Worm (Caenorhabditis elegans) whole organism, L4 larva: ENCODE results near the gene srbc-68.

Source experiments
- F37D6.2 ChIP-seq: sonication (generic microtip); optimal IDR thresholded peaks from 2 replicates; lab custom pipeline; 2016; ENCODE audit warnings: mild to moderate bottlenecking, missing genetic modification characterization, missing compliant biosample characterization
- F49E8.2 ChIP-seq: sonication (generic microtip); optimal IDR thresholded peaks from 2 replicates; lab custom pipeline; 2016; ENCODE audit warnings: missing compliant biosample characterization, mild to moderate bottlenecking, missing genetic modification characterization, borderline replicate concordance
- T20F7.1 ChIP-seq: fragments of 200-800 bp; sonication (Bioruptor generic); optimal IDR thresholded peaks from 2 replicates; lab custom pipeline; 2018; ENCODE audit warnings: mild to moderate bottlenecking, missing genetic modification characterization, missing compliant biosample characterization
- Y105C5A.15 ChIP-seq: fragments of 200-800 bp; sonication (Bioruptor generic); IDR thresholded peaks from 2 replicates; pipeline ENCODE4 v1.3.6; 2022; ENCODE audit warnings: missing genetic modification characterization, missing compliant biosample characterization
- Y75B8A.6 ChIP-seq: fragments of 200-800 bp; sonication (Bioruptor generic); IDR thresholded peaks from 2 replicates; pipeline ENCODE4 v1.3.6; 2022; ENCODE audit warnings: missing genetic modification reagents, missing genetic modification characterization, missing compliant biosample characterization
- aly-2 ChIP-seq: sonication (generic microtip); optimal IDR thresholded peaks from 2 replicates; lab custom pipeline; 2018; ENCODE audit warnings: missing biosample characterization, missing genetic modification characterization
- ceh-20 ChIP-seq: fragments of 200-800 bp; sonication (Bioruptor generic); IDR thresholded peaks from 2 replicates; pipeline ENCODE4 v1.3.6; 2022; ENCODE audit warnings: missing genetic modification reagents, missing genetic modification characterization, missing compliant biosample characterization
- ces-1 ChIP-seq: fragments of 150-350 bp; sonication (generic microtip); optimal IDR thresholded peaks from 4 replicates; lab custom pipeline; 2014; ENCODE audit warnings: missing biosample characterization, missing genetic modification reagents, missing genetic modification characterization
- cey-2 ChIP-seq: sonication (generic microtip); optimal IDR thresholded peaks from 3 replicates; lab custom pipeline; 2017; ENCODE audit warnings: missing genetic modification characterization, mild to moderate bottlenecking, missing compliant biosample characterization, antibody characterized with exemption, borderline replicate concordance; ENCODE audit not compliant: insufficient read depth
- ctbp-1 ChIP-seq: fragments of 200-800 bp; sonication (Bioruptor generic); IDR thresholded peaks from 2 replicates; pipeline ENCODE4 v1.3.6; 2022; ENCODE audit warnings: missing genetic modification reagents, missing genetic modification characterization, missing compliant biosample characterization
- daf-16 ChIP-seq, 3 experiments: sonication (generic microtip); optimal IDR thresholded peaks; 2 replicates each; lab custom pipeline; 2016 to 2017; ENCODE audit warnings: missing genetic modification characterization in 3 of 3, missing genetic modification reagents in 3 of 3, mild to moderate bottlenecking in 2 of 3, missing compliant biosample characterization in 2 of 3, missing biosample characterization in 1 of 3, moderate library complexity in 1 of 3
- daf-8 ChIP-seq: fragments of 200-800 bp; sonication (Bioruptor generic); IDR thresholded peaks from 2 replicates; pipeline ENCODE4 v1.3.6; 2022; ENCODE audit warnings: missing genetic modification characterization, missing compliant biosample characterization
- dmd-6 ChIP-seq: fragments of 200-800 bp; sonication (Bioruptor generic); IDR thresholded peaks from 2 replicates; pipeline ENCODE4 v1.3.6; 2022; ENCODE audit warnings: missing genetic modification reagents, missing genetic modification characterization, missing compliant biosample characterization
- dmd-8 ChIP-seq: fragments of 200-800 bp; sonication (Bioruptor generic); IDR thresholded peaks from 2 replicates; pipeline ENCODE4 v1.3.6; 2022; ENCODE audit warnings: missing genetic modification characterization, missing compliant biosample characterization
- dpl-1 ChIP-seq: fragments of 150-350 bp; optimal IDR thresholded peaks from 2 replicates; lab custom pipeline; 2014; ENCODE audit warnings: missing biosample characterization, missing genetic modification reagents, missing genetic modification characterization
- duxl-1 ChIP-seq: sonication (generic microtip); optimal IDR thresholded peaks from 2 replicates; lab custom pipeline; 2016; ENCODE audit warnings: mild to moderate bottlenecking, missing genetic modification characterization, moderate library complexity, missing compliant biosample characterization; ENCODE audit not compliant: poor library complexity
- egl-27 ChIP-seq: sonication (generic microtip); optimal IDR thresholded peaks from 3 replicates; lab custom pipeline; 2017; ENCODE audit warnings: missing biosample characterization, missing genetic modification reagents, missing genetic modification characterization
- fos-1 ChIP-seq: fragments of 150-350 bp; optimal IDR thresholded peaks from 2 replicates; lab custom pipeline; 2014; ENCODE audit warnings: missing biosample characterization, missing genetic modification characterization
- gei-8 ChIP-seq: fragments of 200-800 bp; sonication (Bioruptor generic); optimal IDR thresholded peaks from 2 replicates; lab custom pipeline; 2018; ENCODE audit warnings: mild to moderate bottlenecking, missing genetic modification characterization, missing compliant biosample characterization
- hif-1 ChIP-seq, 2 experiments: sonication (generic microtip); optimal IDR thresholded peaks; 2 replicates each; lab custom pipeline; 2016 to 2017; ENCODE audit warnings: missing compliant biosample characterization in 2 of 2, missing genetic modification characterization in 2 of 2, missing genetic modification reagents in 2 of 2, missing genotype in 2 of 2, mild to moderate bottlenecking in 1 of 2
- hlh-11 ChIP-seq: fragments of 200-800 bp; sonication (Bioruptor generic); optimal IDR thresholded peaks from 2 replicates; lab custom pipeline; 2018; ENCODE audit warnings: mild to moderate bottlenecking, missing genetic modification characterization, missing compliant biosample characterization
- hlh-30 ChIP-seq: sonication (generic microtip); optimal IDR thresholded peaks from 2 replicates; lab custom pipeline; 2017; ENCODE audit warnings: antibody characterized with exemption, mild to moderate bottlenecking, missing genetic modification characterization, missing compliant biosample characterization; ENCODE audit not compliant: insufficient read depth
- hmg-1.1 ChIP-seq: fragments of 200-800 bp; sonication (Bioruptor generic); IDR thresholded peaks from 2 replicates; pipeline ENCODE4 v1.3.6; 2022; ENCODE audit warnings: missing genetic modification reagents, missing genetic modification characterization, missing compliant biosample characterization
- lin-13 ChIP-seq: fragments of 150-350 bp; optimal IDR thresholded peaks from 2 replicates; lab custom pipeline; 2014; ENCODE audit warnings: missing biosample characterization, missing genetic modification reagents, missing genetic modification characterization
- lin-29 ChIP-seq: fragments of 200-800 bp; sonication (Bioruptor generic); IDR thresholded peaks from 2 replicates; pipeline ENCODE4 v1.3.6; 2022; ENCODE audit warnings: missing genetic modification reagents, missing genetic modification characterization, missing compliant biosample characterization
- lin-38 ChIP-seq: fragments of 200-800 bp; sonication (Bioruptor generic); IDR thresholded peaks from 2 replicates; pipeline ENCODE4 v1.3.6; 2022; ENCODE audit warnings: missing genetic modification reagents, missing genetic modification characterization, missing compliant biosample characterization
- madf-9 ChIP-seq: fragments of 200-800 bp; sonication (Bioruptor generic); conservative IDR thresholded peaks from 2 replicates; pipeline ENCODE4 v1.3.6; 2022; ENCODE audit warnings: missing genetic modification reagents, missing genetic modification characterization, missing compliant biosample characterization
- mdt-29 ChIP-seq: fragments of 200-800 bp; sonication (Bioruptor generic); IDR thresholded peaks from 2 replicates; pipeline ENCODE4 v1.3.6; 2022; ENCODE audit warnings: missing genetic modification reagents, missing genetic modification characterization, missing compliant biosample characterization
- mes-2 ChIP-seq: sonication (generic microtip); optimal IDR thresholded peaks from 2 replicates; lab custom pipeline; 2016; ENCODE audit warnings: missing genotype, mild to moderate bottlenecking, missing genetic modification characterization, missing compliant biosample characterization; ENCODE audit not compliant: poor library complexity, severe bottlenecking
- nhr-11 ChIP-seq: fragments of 150-350 bp; optimal IDR thresholded peaks from 2 replicates; lab custom pipeline; 2014; ENCODE audit warnings: missing biosample characterization, missing genetic modification characterization
- nhr-237 ChIP-seq: sonication (generic microtip); optimal IDR thresholded peaks from 2 replicates; lab custom pipeline; 2017; ENCODE audit warnings: missing biosample characterization, missing genetic modification characterization
- nhr-25 ChIP-seq: sonication (generic microtip); optimal IDR thresholded peaks from 2 replicates; lab custom pipeline; 2017; ENCODE audit warnings: missing genetic modification characterization, mild to moderate bottlenecking, missing compliant biosample characterization, antibody characterized with exemption, moderate library complexity, borderline replicate concordance; ENCODE audit not compliant: insufficient read depth
- nhr-41 ChIP-seq: fragments of 200-800 bp; sonication (Bioruptor generic); IDR thresholded peaks from 2 replicates; pipeline ENCODE4 v1.3.6; 2022; ENCODE audit warnings: missing genetic modification reagents, missing genetic modification characterization, missing compliant biosample characterization
- nhr-48 ChIP-seq: sonication (generic microtip); optimal IDR thresholded peaks from 2 replicates; lab custom pipeline; 2016; ENCODE audit warnings: mild to moderate bottlenecking, missing genetic modification characterization, missing compliant biosample characterization
- nhr-77 ChIP-seq: fragments of 150-350 bp; optimal IDR thresholded peaks from 2 replicates; lab custom pipeline; 2014; ENCODE audit warnings: missing biosample characterization, missing genetic modification characterization
- pha-4 ChIP-seq, 2 experiments: fragments of 150-350 bp in 1 of 2; fragments of 200-800 bp in 1 of 2; sonication (Bioruptor generic) in 1 of 2; IDR thresholded peaks in 1 of 2; optimal IDR thresholded peaks in 1 of 2; 2 replicates each; pipeline versions ENCODE4 v1.3.6 to Lab custom; 2014 to 2022; ENCODE audit warnings: missing genetic modification characterization in 2 of 2, missing genetic modification reagents in 2 of 2, missing biosample characterization in 1 of 2, missing compliant biosample characterization in 1 of 2
- php-3 ChIP-seq: fragments of 200-800 bp; sonication (Bioruptor generic); IDR thresholded peaks from 2 replicates; pipeline ENCODE4 v1.3.6; 2022; ENCODE audit warnings: missing genetic modification reagents, missing genetic modification characterization, missing compliant biosample characterization
- set-16 ChIP-seq: fragments of 200-800 bp; sonication (Bioruptor generic); IDR thresholded peaks from 2 replicates; pipeline ENCODE4 v1.3.6; 2022; ENCODE audit warnings: missing genetic modification reagents, missing genetic modification characterization, missing compliant biosample characterization
- snpc-1.2 ChIP-seq: fragments of 200-800 bp; sonication (Bioruptor generic); IDR thresholded peaks from 2 replicates; pipeline ENCODE4 v1.3.6; 2022; ENCODE audit warnings: missing genetic modification reagents, missing genetic modification characterization, missing compliant biosample characterization
- spr-3 ChIP-seq: fragments of 200-800 bp; sonication (Bioruptor generic); optimal IDR thresholded peaks from 2 replicates; lab custom pipeline; 2018; ENCODE audit warnings: mild to moderate bottlenecking, missing genetic modification characterization, missing compliant biosample characterization
- tag-97 ChIP-seq: fragments of 200-800 bp; sonication (Bioruptor generic); IDR thresholded peaks from 2 replicates; pipeline ENCODE4 v1.3.6; 2022; ENCODE audit warnings: missing genetic modification characterization, missing compliant biosample characterization
- tra-1 ChIP-seq: fragments of 200-800 bp; sonication (Bioruptor generic); IDR thresholded peaks from 2 replicates; pipeline ENCODE4 v1.3.6; 2022; ENCODE audit warnings: missing genetic modification reagents, missing genetic modification characterization, missing compliant biosample characterization
- unc-130 ChIP-seq: sonication (generic microtip); optimal IDR thresholded peaks from 2 replicates; lab custom pipeline; 2016; ENCODE audit warnings: missing genetic modification reagents, missing genetic modification characterization, missing compliant biosample characterization
- unc-39 ChIP-seq: sonication (generic microtip); optimal IDR thresholded peaks from 2 replicates; lab custom pipeline; 2017; ENCODE audit warnings: missing biosample characterization, missing genetic modification characterization
- zfp-2 ChIP-seq: sonication (generic microtip); optimal IDR thresholded peaks from 2 replicates; lab custom pipeline; 2016; ENCODE audit warnings: mild to moderate bottlenecking, missing genetic modification characterization, missing compliant biosample characterization
- zfp-3 ChIP-seq: fragments of 200-800 bp; sonication (Bioruptor generic); conservative IDR thresholded peaks from 2 replicates; pipeline ENCODE4 v1.3.6; 2022; ENCODE audit warnings: missing genetic modification reagents, missing genetic modification characterization, missing compliant biosample characterization
- zip-2 ChIP-seq: fragments of 150-350 bp; optimal IDR thresholded peaks from 2 replicates; lab custom pipeline; 2014; ENCODE audit warnings: missing biosample characterization, missing genetic modification characterization
- ztf-11 ChIP-seq: fragments of 150-350 bp; optimal IDR thresholded peaks from 2 replicates; lab custom pipeline; 2014; ENCODE audit warnings: missing biosample characterization, missing genetic modification characterization

The srbc-68 gene

DNA sequence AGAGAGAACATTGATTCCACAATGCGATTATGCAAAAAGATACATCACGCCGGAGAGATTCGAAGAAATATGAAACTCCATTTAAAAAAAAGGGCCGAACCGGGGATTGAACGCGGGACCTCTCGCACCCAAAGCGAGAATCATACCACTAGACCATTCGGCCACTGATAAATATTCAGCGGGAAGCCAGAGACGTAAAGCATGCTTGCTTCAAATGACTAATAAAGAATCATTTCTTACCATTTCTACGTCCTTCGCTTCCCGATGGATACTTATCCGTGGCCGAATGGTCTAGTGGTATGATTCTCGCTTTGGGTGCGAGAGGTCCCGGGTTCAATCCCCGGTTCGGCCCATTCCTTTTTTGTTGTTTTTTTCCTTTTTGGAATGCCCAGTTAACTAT lies 41.8 kb upstream of the srbc-68 start (continued):
- peak; percentile 55; the same call in 1 of the 2 replicates for TF ChIP-seq tra-1 (GFP tag; lab: Robert Waterston, UW)
- no peak for TF ChIP-seq ces-1 (GFP tag; lab: Kevin White, UChicago)
- TF ChIP-seq unc-39 = no peak
- no peak for TF ChIP-seq T20F7.1
- TF ChIP-seq daf-16 (GFP tag; optimal IDR thresholded peaks at IDR 0.05; lab: Kevin White, UChicago) = peak in 1 of 2 experiments; percentile 17
- TF ChIP-seq daf-16 (tag; optimal IDR thresholded peaks at IDR 0.05; lab: Kevin White, UChicago) = peak; percentile 45
- 0 out of 2 replicates have a peak, but pooled peaks have one; percentile 41 for TF ChIP-seq ctbp-1 (GFP tag; lab: Robert Waterston, UW)
- TF ChIP-seq F37D6.2 (tag; lab: Kevin White, UChicago) = no peak
- TF ChIP-seq tag-97 (GFP tag; lab: Robert Waterston, UW) = no peak
- peak; percentile 54; the same call in 1 of the 2 replicates for TF ChIP-seq ceh-20 (GFP tag; lab: Robert Waterston, UW)
- TF ChIP-seq lin-38 (GFP tag; lab: Robert Waterston, UW) = peak; percentile 64
- no peak for TF ChIP-seq nhr-48 (tag; lab: Kevin White, UChicago)
- TF ChIP-seq dpl-1 (GFP tag; lab: Kevin White, UChicago) = no peak
- peak; percentile 44; the same call in 1 of the 2 replicates for TF ChIP-seq hmg-1.1 (GFP tag; lab: Robert Waterston, UW)
- TF ChIP-seq unc-130 = no peak
- no peak for TF ChIP-seq aly-2
- TF ChIP-seq dmd-6 (GFP tag; lab: Robert Waterston, UW) = peak; percentile 24
- no peak for TF ChIP-seq egl-27 (tag; lab: Kevin White, UChicago)
- TF ChIP-seq pha-4 (GFP tag; IDR thresholded peaks at IDR 0.05; lab: Robert Waterston, UW) = no peak
- no peak for TF ChIP-seq pha-4 (tag; optimal IDR thresholded peaks at IDR 0.05; lab: Kevin White, UChicago)
- TF ChIP-seq fos-1 = no peak
- TF ChIP-seq nhr-11 (tag; lab: Kevin White, UChicago) = no peak
- TF ChIP-seq mdt-29 = no peak
- peak; percentile 84 for TF ChIP-seq dmd-8 (GFP tag; lab: Robert Waterston, UW)
- TF ChIP-seq spr-3 (GFP tag; lab: Kevin White, UChicago) = no peak
- no peak for TF ChIP-seq nhr-237 (tag; lab: Kevin White, UChicago)
- peak; percentile 47; the same call in 1 of the 2 replicates for TF ChIP-seq snpc-1.2 (GFP tag; lab: Robert Waterston, UW)
- TF ChIP-seq duxl-1 (tag; lab: Kevin White, UChicago) = no peak
- no peak for TF ChIP-seq hlh-11 (tag; lab: Kevin White, UChicago)
- TF ChIP-seq F49E8.2 (tag; lab: Kevin White, UChicago) = no peak
- no peak for TF ChIP-seq hif-1 (tag; optimal IDR thresholded peaks at IDR 0.05; lab: Kevin White, UChicago)
- TF ChIP-seq madf-9 (GFP tag; lab: Robert Waterston, UW) = no peak
- TF ChIP-seq lin-13 (GFP tag; lab: Kevin White, UChicago) = peak; percentile 42
- no peak for TF ChIP-seq nhr-77 (tag; lab: Kevin White, UChicago)
- no peak for TF ChIP-seq Y75B8A.6 (GFP tag; lab: Robert Waterston, UW)
- TF ChIP-seq lin-29 (GFP tag; lab: Robert Waterston, UW) = no peak
- no peak for TF ChIP-seq zfp-3
- no peak for TF ChIP-seq set-16 (GFP tag; lab: Robert Waterston, UW)
- TF ChIP-seq mes-2 = peak; percentile 35
- TF ChIP-seq nhr-25 (tag; lab: Kevin White, UChicago) = no peak
- 0 out of 2 replicates have a peak, but pooled peaks have one; percentile 18 for TF ChIP-seq Y105C5A.15 (GFP tag; lab: Robert Waterston, UW)
- TF ChIP-seq daf-8 = no peak
- no peak for TF ChIP-seq zip-2 (tag; lab: Kevin White, UChicago)
- TF ChIP-seq hlh-30 (tag; lab: Kevin White, UChicago) = no peak
- no peak for TF ChIP-seq zfp-2 (tag; lab: Kevin White, UChicago)
- no peak for TF ChIP-seq nhr-41
- no peak for TF ChIP-seq gei-8 (GFP tag; lab: Kevin White, UChicago)
- no peak for TF ChIP-seq cey-2 (tag; lab: Kevin White, UChicago)
- no peak for TF ChIP-seq ztf-11 (tag; lab: Kevin White, UChicago)
- 0 out of 2 replicates have a peak, but pooled peaks have one; percentile 17 for TF ChIP-seq php-3 (GFP tag; lab: Robert Waterston, UW)
